Fruit fly (Drosophila melanogaster) whole organism, embryonic: ENCODE measurements around the gene sit.

Source experiments
- ATbp ChIP-seq: fragments of 200-800 bp; sonication (Bioruptor generic); optimal IDR thresholded peaks from 2 replicates; lab custom pipeline; 2017; ENCODE audit warnings: missing biosample characterization, mild to moderate bottlenecking, missing genetic modification characterization, missing genetic modification reagents
- B-H1 ChIP-seq: fragments of 200-800 bp; sonication (Bioruptor generic); IDR thresholded peaks from 3 replicates; pipeline ENCODE4 v1.3.6; 2022; ENCODE audit warnings: missing biosample characterization, missing genetic modification characterization
- B-H2 ChIP-seq: fragments of 200-800 bp; sonication (Bioruptor generic); optimal IDR thresholded peaks from 2 replicates; lab custom pipeline; 2018; ENCODE audit warnings: missing biosample characterization, mild to moderate bottlenecking, missing genetic modification characterization
- C15 ChIP-seq: fragments of 200-800 bp; sonication (Bioruptor generic); IDR thresholded peaks from 3 replicates; pipeline ENCODE4 v1.3.6; 2022; ENCODE audit warnings: missing biosample characterization, missing genetic modification characterization
- CG10274 ChIP-seq: fragments of 200-800 bp; sonication (Bioruptor generic); optimal IDR thresholded peaks from 3 replicates; lab custom pipeline; 2017; ENCODE audit warnings: missing biosample characterization, mild to moderate bottlenecking, missing genetic modification characterization
- CG12391 ChIP-seq: fragments of 200-800 bp; sonication (Bioruptor generic); optimal IDR thresholded peaks from 3 replicates; lab custom pipeline; 2018; ENCODE audit warnings: missing biosample characterization, mild to moderate bottlenecking, missing genetic modification characterization, moderate library complexity
- CG13894 ChIP-seq: fragments of 200-800 bp; sonication (Bioruptor generic); optimal IDR thresholded peaks from 3 replicates; lab custom pipeline; 2018; ENCODE audit warnings: missing biosample characterization, mild to moderate bottlenecking, missing genetic modification characterization, moderate library complexity
- CG15011 ChIP-seq: fragments of 200-800 bp; sonication (Bioruptor generic); optimal IDR thresholded peaks from 3 replicates; lab custom pipeline; 2018; ENCODE audit warnings: missing biosample characterization, mild to moderate bottlenecking, missing genetic modification characterization
- CG1602 ChIP-seq: fragments of 200-800 bp; sonication (Bioruptor generic); optimal IDR thresholded peaks from 3 replicates; lab custom pipeline; 2016; ENCODE audit warnings: missing biosample characterization, missing genetic modification characterization
- CG17328 ChIP-seq: fragments of 200-800 bp; sonication (Bioruptor generic); IDR thresholded peaks from 2 replicates; pipeline ENCODE4 v1.3.6; 2022; ENCODE audit warnings: missing biosample characterization, missing genetic modification characterization
- CG17802 ChIP-seq: fragments of 200-800 bp; sonication (Bioruptor generic); optimal IDR thresholded peaks from 2 replicates; lab custom pipeline; 2018; ENCODE audit warnings: missing biosample characterization, mild to moderate bottlenecking, missing genetic modification characterization, moderate library complexity
- CG1792 ChIP-seq: fragments of 200-800 bp; sonication (Bioruptor generic); optimal IDR thresholded peaks from 2 replicates; lab custom pipeline; 2016; ENCODE audit warnings: missing biosample characterization, missing genetic modification characterization
- CG18619 ChIP-seq: fragments of 200-800 bp; sonication (Bioruptor generic); optimal IDR thresholded peaks from 3 replicates; lab custom pipeline; 2017; ENCODE audit warnings: missing biosample characterization, mild to moderate bottlenecking, missing genetic modification characterization
- CG2199 ChIP-seq: fragments of 200-800 bp; sonication (Bioruptor generic); IDR thresholded peaks from 3 replicates; pipeline ENCODE4 v1.3.6; 2022; ENCODE audit warnings: missing biosample characterization, missing genetic modification characterization
- CG2712 ChIP-seq: fragments of 200-800 bp; optimal IDR thresholded peaks from 3 replicates; lab custom pipeline; 2019; ENCODE audit warnings: missing biosample characterization, mild to moderate bottlenecking, missing genetic modification characterization, moderate library complexity
- CG30020 ChIP-seq: fragments of 200-800 bp; optimal IDR thresholded peaks from 2 replicates; lab custom pipeline; 2019; ENCODE audit warnings: missing biosample characterization, mild to moderate bottlenecking, missing genetic modification characterization, moderate library complexity
- CG3163 ChIP-seq: fragments of 200-800 bp; sonication (Bioruptor generic); optimal IDR thresholded peaks from 3 replicates; lab custom pipeline; 2016; ENCODE audit warnings: missing biosample characterization, missing genetic modification characterization
- CG32772 ChIP-seq: fragments of 200-800 bp; sonication (Bioruptor generic); IDR thresholded peaks from 2 replicates; pipeline ENCODE4 v1.3.6; 2022; ENCODE audit warnings: missing biosample characterization, missing genetic modification characterization
- CG3407 ChIP-seq: fragments of 200-800 bp; sonication (Bioruptor generic); optimal IDR thresholded peaks from 2 replicates; lab custom pipeline; 2018; ENCODE audit warnings: missing biosample characterization, mild to moderate bottlenecking, missing genetic modification characterization
- CG4404 ChIP-seq: fragments of 200-800 bp; sonication (Bioruptor generic); IDR thresholded peaks from 2 replicates; pipeline ENCODE4 v1.3.6; 2022; ENCODE audit warnings: missing biosample characterization, missing genetic modification characterization
- CG5245 ChIP-seq: fragments of 200-800 bp; sonication (Bioruptor generic); optimal IDR thresholded peaks from 3 replicates; lab custom pipeline; 2016; ENCODE audit warnings: missing biosample characterization, missing genetic modification characterization
- CG5953 ChIP-seq: fragments of 200-800 bp; sonication (Bioruptor generic); IDR thresholded peaks from 2 replicates; pipeline ENCODE4 v1.3.6; 2022; ENCODE audit warnings: missing biosample characterization, missing genetic modification characterization
- CG6254 ChIP-seq: fragments of 200-800 bp; sonication (Bioruptor generic); optimal IDR thresholded peaks from 3 replicates; lab custom pipeline; 2017; ENCODE audit warnings: mild to moderate bottlenecking, missing biosample characterization, missing genetic modification reagents, missing genetic modification characterization
- CG6813 ChIP-seq: fragments of 200-800 bp; sonication (Bioruptor generic); optimal IDR thresholded peaks from 2 replicates; lab custom pipeline; 2017; ENCODE audit warnings: missing biosample characterization, missing genetic modification characterization, mild to moderate bottlenecking, moderate library complexity, missing genetic modification reagents
- CG7372 ChIP-seq: fragments of 200-800 bp; sonication (Bioruptor generic); IDR thresholded peaks from 2 replicates; pipeline ENCODE4 v1.3.6; 2022; ENCODE audit warnings: missing biosample characterization, missing genetic modification characterization
- CG9609 ChIP-seq: fragments of 200-800 bp; sonication (Bioruptor generic); optimal IDR thresholded peaks from 3 replicates; lab custom pipeline; 2016; ENCODE audit warnings: missing biosample characterization, missing genetic modification characterization
- CG9932 ChIP-seq: fragments of 200-800 bp; sonication (Bioruptor generic); IDR thresholded peaks from 2 replicates; pipeline ENCODE4 v1.3.6; 2022; ENCODE audit warnings: missing biosample characterization, missing genetic modification characterization
- Doc2 ChIP-seq: fragments of 200-800 bp; sonication (Bioruptor generic); IDR thresholded peaks from 2 replicates; pipeline ENCODE4 v1.3.6; 2022; ENCODE audit warnings: missing biosample characterization, missing genetic modification characterization
- Drgx ChIP-seq: fragments of 200-800 bp; sonication (Bioruptor generic); IDR thresholded peaks from 2 replicates; pipeline ENCODE4 v1.3.6; 2022; ENCODE audit warnings: missing biosample characterization, missing genetic modification characterization
- Eip74EF ChIP-seq, 2 experiments: fragments of 200-800 bp in 1 of 2; fragments of >200 bp in 1 of 2; sonication (Bioruptor generic) in 1 of 2; optimal IDR thresholded peaks; 2 replicates each; lab custom pipeline; 2017 to 2019; ENCODE audit warnings: missing biosample characterization in 2 of 2, missing genetic modification characterization in 2 of 2, mild to moderate bottlenecking in 1 of 2, moderate library complexity in 1 of 2
- HLHmδ ChIP-seq: fragments of 200-800 bp; sonication (Bioruptor generic); optimal IDR thresholded peaks from 2 replicates; lab custom pipeline; 2018; ENCODE audit warnings: missing biosample characterization, mild to moderate bottlenecking, missing genetic modification characterization, moderate library complexity
- Oaz ChIP-seq: fragments of 200-800 bp; sonication (Bioruptor generic); IDR thresholded peaks from 2 replicates; pipeline ENCODE4 v1.3.6; 2022; ENCODE audit warnings: missing biosample characterization, missing genetic modification characterization
- Pdp1 ChIP-seq, 2 experiments: fragments of 200-800 bp; sonication (Bioruptor generic); optimal IDR thresholded peaks; 3 replicates each; lab custom pipeline; 2016; ENCODE audit warnings: missing biosample characterization in 2 of 2, missing genetic modification characterization in 2 of 2, mild to moderate bottlenecking in 1 of 2, moderate library complexity in 1 of 2
- Rfx ChIP-seq: fragments of 200-800 bp; sonication (Bioruptor generic); IDR thresholded peaks from 2 replicates; pipeline ENCODE4 v1.3.6; 2022; ENCODE audit warnings: missing biosample characterization, missing genetic modification characterization
- Ssrp ChIP-seq: fragments of 200-800 bp; sonication (Bioruptor generic); optimal IDR thresholded peaks from 2 replicates; lab custom pipeline; 2018; ENCODE audit warnings: missing biosample characterization, mild to moderate bottlenecking, missing genetic modification characterization, moderate library complexity
- Usf ChIP-seq: fragments of 200-800 bp; sonication (Bioruptor generic); optimal IDR thresholded peaks from 2 replicates; lab custom pipeline; 2017; ENCODE audit warnings: missing genotype, missing biosample characterization, missing genetic modification characterization
- Xrp1 ChIP-seq: fragments of 200-800 bp; sonication (Bioruptor generic); IDR thresholded peaks from 2 replicates; pipeline ENCODE4 v1.3.6; 2022; ENCODE audit warnings: missing biosample characterization, missing genetic modification characterization
- ase ChIP-seq: fragments of 200-800 bp; sonication (Bioruptor generic); IDR thresholded peaks from 3 replicates; pipeline ENCODE4 v1.3.6; 2022; ENCODE audit warnings: missing biosample characterization, missing genetic modification characterization
- corto ChIP-seq: fragments of 200-800 bp; sonication (Bioruptor generic); optimal IDR thresholded peaks from 2 replicates; lab custom pipeline; 2016; ENCODE audit warnings: missing biosample characterization, mild to moderate bottlenecking, missing genetic modification characterization, moderate library complexity
- dan ChIP-seq: fragments of 200-800 bp; sonication (Bioruptor generic); IDR thresholded peaks from 2 replicates; pipeline ENCODE4 v1.3.6; 2022; ENCODE audit warnings: missing biosample characterization, missing genetic modification characterization
- exex ChIP-seq: fragments of 200-800 bp; sonication (Bioruptor generic); optimal IDR thresholded peaks from 4 replicates; lab custom pipeline; 2018; ENCODE audit warnings: missing biosample characterization, mild to moderate bottlenecking, missing genetic modification characterization, moderate library complexity
- fd64A ChIP-seq: fragments of 200-800 bp; sonication (Bioruptor generic); optimal IDR thresholded peaks from 3 replicates; lab custom pipeline; 2018; ENCODE audit warnings: missing biosample characterization, mild to moderate bottlenecking, missing genetic modification characterization
- gem ChIP-seq: fragments of 200-800 bp; sonication (Bioruptor generic); optimal IDR thresholded peaks from 2 replicates; lab custom pipeline; 2019; ENCODE audit warnings: missing biosample characterization, mild to moderate bottlenecking, missing genetic modification characterization, moderate library complexity
- knrl ChIP-seq: fragments of 200-800 bp; sonication (Bioruptor generic); IDR thresholded peaks from 3 replicates; pipeline ENCODE4 v1.3.6; 2022; ENCODE audit warnings: missing biosample characterization, missing genetic modification characterization; ENCODE audit not compliant: partially characterized antibody
- nau ChIP-seq: fragments of 200-800 bp; sonication (Bioruptor generic); optimal IDR thresholded peaks from 3 replicates; lab custom pipeline; 2017; ENCODE audit warnings: missing biosample characterization, mild to moderate bottlenecking, missing genetic modification characterization, missing genetic modification reagents
- p53 ChIP-seq: fragments of 200-800 bp; sonication (Bioruptor generic); optimal IDR thresholded peaks from 2 replicates; lab custom pipeline; 2016; ENCODE audit warnings: missing biosample characterization, missing genetic modification characterization
- salm ChIP-seq: fragments of 200-800 bp; sonication (Bioruptor generic); optimal IDR thresholded peaks from 2 replicates; lab custom pipeline; 2018; ENCODE audit warnings: missing biosample characterization, mild to moderate bottlenecking, missing genetic modification characterization
- sim ChIP-seq: fragments of 200-800 bp; sonication (Bioruptor generic); IDR thresholded peaks from 2 replicates; pipeline ENCODE4 v1.3.6; 2022; ENCODE audit warnings: missing biosample characterization, missing genetic modification characterization
- tll ChIP-seq, 2 experiments: fragments of 200-800 bp in 1 of 2; fragments of >200 bp in 1 of 2; sonication (Bioruptor generic) in 1 of 2; optimal IDR thresholded peaks; 2 replicates each; lab custom pipeline; 2017 to 2019; ENCODE audit warnings: missing biosample characterization in 2 of 2, missing genetic modification characterization in 2 of 2, mild to moderate bottlenecking in 1 of 2, moderate library complexity in 1 of 2

sit gene

dm6 chr3R:22524344-22525072, 37.9 kb downstream of the sit start (continued):
- TF ChIP-seq CG3407 (GFP tag; lab: Kevin White, UChicago), result peak; percentile 82
- TF ChIP-seq Ssrp (tag; lab: Kevin White, UChicago), result no peak
- TF ChIP-seq CG6254 (GFP tag; lab: Kevin White, UChicago), result peak; percentile 53
- TF ChIP-seq Rfx (GFP tag; lab: Robert Waterston, UW), result peak; percentile 36; the same call in 1 of the 2 replicates
- peak; percentile 64; the same call in 1 of the 2 replicates for TF ChIP-seq CG5953
- TF ChIP-seq CG9932 (GFP tag; lab: Robert Waterston, UW), result 0 out of 2 replicates have a peak, but pooled peaks have one; percentile 13
- no peak for TF ChIP-seq CG13894
- peak; percentile 4 for TF ChIP-seq CG3163
- peak; percentile 6 for TF ChIP-seq CG12391 (tag; lab: Kevin White, UChicago)
- no peak for TF ChIP-seq p53 (GFP tag; lab: Kevin White, UChicago)
- TF ChIP-seq CG5245 (GFP tag; lab: Kevin White, UChicago), result no peak
- TF ChIP-seq Drgx (GFP tag; lab: Robert Waterston, UW), result no peak
- no peak for TF ChIP-seq tll (GFP tag; optimal IDR thresholded peaks at IDR 0.05; lab: Kevin White, UChicago)
- TF ChIP-seq CG18619 (GFP tag; lab: Kevin White, UChicago), result peak; percentile 61
- peak; percentile 38 for TF ChIP-seq CG2712 (tag; lab: Kevin White, UChicago)
- peak; percentile 72 for TF ChIP-seq CG6813 (GFP tag; lab: Kevin White, UChicago)
- no peak for TF ChIP-seq CG7372
- TF ChIP-seq nau, result peak; percentile 84
- TF ChIP-seq Pdp1 (GFP tag; optimal IDR thresholded peaks at IDR 0.05; lab: Kevin White, UChicago), result peak; percentile 35 to 77
- TF ChIP-seq ATbp (GFP tag; lab: Kevin White, UChicago), result peak; percentile 95
- no peak for TF ChIP-seq CG4404 (GFP tag; lab: Robert Waterston, UW)
- peak; percentile 80 for TF ChIP-seq fd64A (GFP tag; lab: Kevin White, UChicago)
- TF ChIP-seq B-H1 (GFP tag; lab: Robert Waterston, UW), result peak; percentile 30; the same call in 1 of the 3 replicates
- TF ChIP-seq CG17802, result no peak
- TF ChIP-seq CG9609 (GFP tag; lab: Kevin White, UChicago), result peak; percentile 3
- TF ChIP-seq exex, result peak; percentile 10
- peak; percentile 75 for TF ChIP-seq HLHmδ (GFP tag; lab: Kevin White, UChicago)
- no peak for TF ChIP-seq CG30020 (tag; lab: Kevin White, UChicago)
- TF ChIP-seq Eip74EF (GFP tag; optimal IDR thresholded peaks at IDR 0.05; lab: Kevin White, UChicago), result peak in 1 of 2 experiments; percentile 93
- TF ChIP-seq sim (GFP tag; lab: Robert Waterston, UW), result 0 out of 2 replicates have a peak, but pooled peaks have one; percentile 25
- peak; percentile 57 for TF ChIP-seq gem (tag; lab: Kevin White, UChicago)
- no peak for TF ChIP-seq CG32772 (GFP tag; lab: Robert Waterston, UW)
- no peak for TF ChIP-seq corto (GFP tag; lab: Kevin White, UChicago)
- TF ChIP-seq CG10274 (GFP tag; lab: Kevin White, UChicago), result no peak
- TF ChIP-seq C15 (GFP tag; lab: Robert Waterston, UW), result no peak
- peak; percentile 64 for TF ChIP-seq salm (tag; lab: Kevin White, UChicago)
- TF ChIP-seq knrl (GFP tag; lab: Robert Waterston, UW), result no peak
- peak; percentile 3 for TF ChIP-seq CG1602 (GFP tag; lab: Kevin White, UChicago)
- no peak for TF ChIP-seq B-H2 (GFP tag; lab: Kevin White, UChicago)
- TF ChIP-seq Oaz (GFP tag; lab: Robert Waterston, UW), result no peak; the same call in 1 of the 2 replicates
- 0 out of 2 replicates have a peak, but pooled peaks have one; percentile 14 for TF ChIP-seq CG17328 (GFP tag; lab: Robert Waterston, UW)
- no peak for TF ChIP-seq Doc2 (GFP tag; lab: Robert Waterston, UW)
- peak; percentile 2 for TF ChIP-seq CG1792 (GFP tag; lab: Kevin White, UChicago)
- TF ChIP-seq ase (GFP tag; lab: Robert Waterston, UW), result no peak
- TF ChIP-seq Usf (GFP tag; lab: Kevin White, UChicago), result no peak
- TF ChIP-seq CG2199 (GFP tag; lab: Robert Waterston, UW), result no peak
- TF ChIP-seq dan, result no peak
- TF ChIP-seq CG15011 (GFP tag; lab: Kevin White, UChicago), result peak; percentile 55
- peak; percentile 43 for TF ChIP-seq Xrp1 (GFP tag; lab: Robert Waterston, UW)
